Fruit fly (Drosophila melanogaster): ENCODE data around the gene regucalcin.
A peak's percentile ranks its signal among the peaks of the same experiment; 100 is the strongest.

Gene regucalcin

DNA sequence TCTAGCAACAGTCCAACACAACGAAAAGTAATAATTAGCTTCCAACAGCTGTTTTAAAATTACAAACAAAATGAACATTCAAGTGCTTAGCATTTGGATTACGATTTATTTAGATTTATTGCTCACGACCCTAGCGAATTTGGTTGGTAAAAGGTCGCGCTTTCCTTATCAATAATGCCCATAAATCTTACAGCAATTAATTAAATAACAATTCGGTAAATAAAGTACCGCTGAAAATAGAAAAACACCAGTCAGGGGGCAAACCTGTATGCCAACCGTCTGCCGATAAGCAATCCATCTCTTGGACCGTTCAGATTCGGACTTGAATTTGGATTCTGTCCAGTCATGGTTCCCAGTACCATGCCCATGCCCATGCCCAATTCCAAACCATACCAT, 919 bp downstream of the regucalcin start:
- no peak for TF ChIP-seq CG5204 (GFP tag; optimal IDR thresholded peaks at IDR 0.05)
- TF ChIP-seq CG11617 (GFP tag; optimal IDR thresholded peaks at IDR 0.05), result no peak
- no peak for TF ChIP-seq CG14711 (tag; optimal IDR thresholded peaks at IDR 0.05)

DNA sequence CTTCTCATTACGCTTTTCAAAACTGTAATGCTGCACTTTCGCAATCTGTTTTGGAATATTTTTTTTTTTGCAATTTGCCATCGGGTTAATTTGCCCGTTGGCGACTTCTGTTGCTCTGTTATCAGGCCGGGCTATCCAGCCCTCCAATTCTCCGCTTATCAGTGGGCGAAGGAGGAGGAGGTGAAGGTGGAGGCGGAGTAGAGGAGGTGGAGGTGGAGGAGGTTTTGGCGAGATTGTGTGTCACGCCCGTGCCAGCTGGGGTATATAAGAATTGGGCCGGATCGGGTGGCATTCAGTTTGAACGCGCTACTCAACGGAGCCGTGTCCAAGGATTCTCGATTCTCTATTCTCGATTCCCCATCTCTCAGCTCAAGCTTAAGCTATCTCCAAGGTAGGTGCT, 2.0 kb downstream of the regucalcin start:
- TF ChIP-seq CG14711 (tag; optimal IDR thresholded peaks at IDR 0.05), result no peak
- peak; percentile 95 for TF ChIP-seq kay (GFP tag; ENCODE audit: borderline replicate concordance)
- no peak for TF ChIP-seq CG7045 (GFP tag; optimal IDR thresholded peaks at IDR 0.05)
- TF ChIP-seq ovo (GFP tag; optimal IDR thresholded peaks at IDR 0.05), result no peak
- TF ChIP-seq tj (GFP tag; optimal IDR thresholded peaks at IDR 0.05), result no peak

dm6 chrX:12014800-12015389, 2.7 kb downstream of the regucalcin start:
- TF ChIP-seq bab1 (GFP tag; optimal IDR thresholded peaks at IDR 0.05) (no peak), CG14711 (tag; optimal IDR thresholded peaks at IDR 0.05) (peak; percentile 17), CG7045 (GFP tag; optimal IDR thresholded peaks at IDR 0.05) (no peak), CG12768 (GFP tag; optimal IDR thresholded peaks at IDR 0.05) (no peak), Crg-1 (GFP tag; optimal IDR thresholded peaks at IDR 0.05) (no peak), tj (GFP tag; optimal IDR thresholded peaks at IDR 0.05) (no peak), pad (GFP tag; optimal IDR thresholded peaks at IDR 0.05) (no peak), cnc (optimal IDR thresholded peaks at IDR 0.05) (no peak), CG11617 (GFP tag; optimal IDR thresholded peaks at IDR 0.05) (peak; percentile 34), CG1620 (GFP tag; optimal IDR thresholded peaks at IDR 0.05) (peak; percentile 21), CG33017 (tag; optimal IDR thresholded peaks at IDR 0.05) (no peak), kay (GFP tag; ENCODE audit: borderline replicate concordance) (peak; percentile 83), Mnt (GFP tag; optimal IDR thresholded peaks at IDR 0.05) (peak; percentile 11), toe (GFP tag; optimal IDR thresholded peaks at IDR 0.05) (no peak), ovo (GFP tag; optimal IDR thresholded peaks at IDR 0.05) (no peak), CG5204 (GFP tag; optimal IDR thresholded peaks at IDR 0.05) (no peak), CG7101 (tag; optimal IDR thresholded peaks at IDR 0.05) (no peak), Hr96 (GFP tag; optimal IDR thresholded peaks at IDR 0.05) (no peak), cic (GFP tag; optimal IDR thresholded peaks at IDR 0.05) (no peak), Clk (GFP tag; optimal IDR thresholded peaks at IDR 0.05) (no peak)

- TF ChIP-seq ovo (GFP tag; optimal IDR thresholded peaks at IDR 0.05), result no peak
- no peak for TF ChIP-seq CG5204 (GFP tag; optimal IDR thresholded peaks at IDR 0.05)
- TF ChIP-seq CG11617 (GFP tag; optimal IDR thresholded peaks at IDR 0.05), result no peak
- no peak for TF ChIP-seq CG14711 (tag; optimal IDR thresholded peaks at IDR 0.05)
- TF ChIP-seq kay (GFP tag; ENCODE audit: borderline replicate concordance), result no peak
- TF ChIP-seq Mnt (GFP tag; optimal IDR thresholded peaks at IDR 0.05), result no peak
- no peak for TF ChIP-seq CG7101 (tag; optimal IDR thresholded peaks at IDR 0.05)
- no peak for TF ChIP-seq Crg-1 (GFP tag; optimal IDR thresholded peaks at IDR 0.05)
- no peak for TF ChIP-seq CG33017 (tag; optimal IDR thresholded peaks at IDR 0.05)
- no peak for TF ChIP-seq tj (GFP tag; optimal IDR thresholded peaks at IDR 0.05)
- TF ChIP-seq CG1620 (GFP tag; optimal IDR thresholded peaks at IDR 0.05), result no peak
- no peak for TF ChIP-seq toe (GFP tag; optimal IDR thresholded peaks at IDR 0.05)
- TF ChIP-seq bab1 (GFP tag; optimal IDR thresholded peaks at IDR 0.05), result no peak
- TF ChIP-seq cic (GFP tag; optimal IDR thresholded peaks at IDR 0.05), result no peak
- TF ChIP-seq Hr96 (GFP tag; optimal IDR thresholded peaks at IDR 0.05), result no peak
- TF ChIP-seq pad (GFP tag; optimal IDR thresholded peaks at IDR 0.05), result no peak
Measured at dm6 chrX:12017815-12018439, 5.8 kb downstream of the regucalcin start, which contains the start of gene Chrac-16. Gene Chrac-16, minus strand, starts transcription at chrX:12017961.

DNA sequence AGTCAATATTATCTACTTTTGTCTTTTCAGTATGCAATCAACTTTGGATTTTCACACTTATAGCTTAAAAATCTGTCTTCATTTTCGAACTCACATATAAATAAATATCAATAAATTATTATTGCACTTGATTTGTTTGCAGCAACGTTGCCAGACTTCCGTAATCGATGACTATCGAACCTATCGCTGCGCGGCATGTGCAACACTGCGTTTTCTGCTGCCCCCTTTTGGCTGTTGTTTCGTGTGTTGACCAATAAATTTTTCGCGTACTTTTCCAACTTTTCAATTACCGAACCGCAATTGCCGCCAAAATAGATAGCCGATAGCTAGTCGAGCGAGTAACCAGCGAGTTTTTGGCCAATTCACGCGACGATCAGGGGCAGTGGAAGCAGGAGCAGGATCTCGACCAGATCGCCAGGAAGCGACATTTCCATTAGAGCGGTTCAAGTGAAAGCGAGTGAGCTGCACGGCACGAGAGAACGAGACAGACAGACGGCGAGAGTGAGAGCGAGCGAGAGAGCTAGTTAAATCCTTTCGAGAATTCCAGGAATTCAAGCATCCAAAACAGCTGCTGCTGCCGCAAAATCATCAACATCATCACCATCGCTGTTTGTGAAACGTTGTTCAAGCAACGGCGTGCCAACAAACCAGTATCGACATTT, 6.4 kb downstream of the regucalcin start, which contains the start of gene Lsm12a:
Gene Lsm12a (plus strand): TSS at position 201 of the 662 bp plus-strand sequence.
- TF ChIP-seq Mnt (GFP tag; optimal IDR thresholded peaks at IDR 0.05), result peak; percentile 31
- peak; percentile 4 for TF ChIP-seq bab1 (GFP tag; optimal IDR thresholded peaks at IDR 0.05)
- TF ChIP-seq CG5204 (GFP tag; optimal IDR thresholded peaks at IDR 0.05), result no peak

- TF ChIP-seq CG7101 (tag; optimal IDR thresholded peaks at IDR 0.05) (no peak), cnc (optimal IDR thresholded peaks at IDR 0.05) (no peak), cic (GFP tag; optimal IDR thresholded peaks at IDR 0.05) (no peak), tj (GFP tag; optimal IDR thresholded peaks at IDR 0.05) (no peak), CG14711 (tag; optimal IDR thresholded peaks at IDR 0.05) (no peak), ovo (GFP tag; optimal IDR thresholded peaks at IDR 0.05) (no peak), CG5204 (GFP tag; optimal IDR thresholded peaks at IDR 0.05) (no peak), CG11617 (GFP tag; optimal IDR thresholded peaks at IDR 0.05) (no peak), Clk (GFP tag; optimal IDR thresholded peaks at IDR 0.05) (no peak), Mnt (GFP tag; optimal IDR thresholded peaks at IDR 0.05) (no peak), CG1620 (GFP tag; optimal IDR thresholded peaks at IDR 0.05) (no peak), bab1 (GFP tag; optimal IDR thresholded peaks at IDR 0.05) (no peak)
Measured at dm6 chrX:12020857-12021256, 8.7 kb downstream of the regucalcin start, which contains the start of gene Tango4. Gene Tango4, plus strand, starts transcription at chrX:12021068.

Measured in whole organism, adult.